Worm (Caenorhabditis elegans) whole organism, L4 larva: ENCODE measurements around the gene srj-9.
"Not testable (repeated sequence)": the region's sequence is repeated elsewhere in the genome, so short reads cannot be mapped to it uniquely, and the experiment has no call there.

Experiments
- aha-1 ChIP-seq: fragments of 150-350 bp; peaks from one replicate; lab custom pipeline; 2014; ENCODE audit warnings: missing biosample characterization, missing genetic modification characterization
- daf-16 ChIP-seq, 3 experiments: sonication (generic microtip); optimal IDR thresholded peaks; 2 replicates each; lab custom pipeline; 2016 to 2017; ENCODE audit warnings: missing genetic modification characterization in 3 of 3, missing genetic modification reagents in 3 of 3, mild to moderate bottlenecking in 2 of 3, missing compliant biosample characterization in 2 of 3, missing biosample characterization in 1 of 3, moderate library complexity in 1 of 3
- dve-1 ChIP-seq: sonication (generic microtip); optimal IDR thresholded peaks from 2 replicates; lab custom pipeline; 2017; ENCODE audit warnings: antibody characterized with exemption, mild to moderate bottlenecking, missing genetic modification characterization, missing compliant biosample characterization; ENCODE audit not compliant: insufficient read depth
- fkh-10 ChIP-seq: fragments of 150-350 bp; optimal IDR thresholded peaks from 2 replicates; lab custom pipeline; 2014; ENCODE audit warnings: missing biosample characterization, missing genetic modification reagents, missing genetic modification characterization
- hlh-30 ChIP-seq: sonication (generic microtip); optimal IDR thresholded peaks from 2 replicates; lab custom pipeline; 2017; ENCODE audit warnings: antibody characterized with exemption, mild to moderate bottlenecking, missing genetic modification characterization, missing compliant biosample characterization; ENCODE audit not compliant: insufficient read depth
- lsy-2 ChIP-seq, 2 experiments: fragments of 150-350 bp in 1 of 2; sonication (generic microtip) in 1 of 2; optimal IDR thresholded peaks; 2 replicates each; lab custom pipeline; 2014 to 2017; ENCODE audit warnings: missing biosample characterization in 2 of 2, missing genetic modification characterization in 2 of 2
- mxl-3 ChIP-seq: fragments of 200-800 bp; sonication (Bioruptor generic); optimal IDR thresholded peaks from 2 replicates; lab custom pipeline; 2018; ENCODE audit warnings: mild to moderate bottlenecking, missing genetic modification characterization, missing compliant biosample characterization
- nhr-10 ChIP-seq: fragments of 150-350 bp; optimal IDR thresholded peaks from 2 replicates; lab custom pipeline; 2014; ENCODE audit warnings: missing biosample characterization, missing genetic modification characterization
- nhr-76 ChIP-seq: fragments of 150-350 bp; optimal IDR thresholded peaks from 2 replicates; lab custom pipeline; 2014; ENCODE audit warnings: missing biosample characterization, missing genetic modification characterization
- pha-4 ChIP-seq, 2 experiments: fragments of 150-350 bp in 1 of 2; fragments of 200-800 bp in 1 of 2; sonication (Bioruptor generic) in 1 of 2; IDR thresholded peaks in 1 of 2; optimal IDR thresholded peaks in 1 of 2; 2 replicates each; pipeline versions ENCODE4 v1.3.6 to Lab custom; 2014 to 2022; ENCODE audit warnings: missing genetic modification characterization in 2 of 2, missing genetic modification reagents in 2 of 2, missing biosample characterization in 1 of 2, missing compliant biosample characterization in 1 of 2
- pqm-1 ChIP-seq: sonication (generic microtip); optimal IDR thresholded peaks from 2 replicates; lab custom pipeline; 2017; ENCODE audit warnings: missing biosample characterization, missing genetic modification characterization
- rbr-2 ChIP-seq: sonication (generic microtip); optimal IDR thresholded peaks from 2 replicates; lab custom pipeline; 2016; ENCODE audit warnings: missing genotype, missing genetic modification characterization, missing compliant biosample characterization
- zip-11 ChIP-seq: fragments of 200-800 bp; sonication (Bioruptor generic); IDR thresholded peaks from 2 replicates; pipeline ENCODE4 v1.3.6; 2022; ENCODE audit warnings: missing genetic modification characterization, missing compliant biosample characterization
- ztf-11 ChIP-seq: fragments of 150-350 bp; optimal IDR thresholded peaks from 2 replicates; lab custom pipeline; 2014; ENCODE audit warnings: missing biosample characterization, missing genetic modification characterization

DNA sequence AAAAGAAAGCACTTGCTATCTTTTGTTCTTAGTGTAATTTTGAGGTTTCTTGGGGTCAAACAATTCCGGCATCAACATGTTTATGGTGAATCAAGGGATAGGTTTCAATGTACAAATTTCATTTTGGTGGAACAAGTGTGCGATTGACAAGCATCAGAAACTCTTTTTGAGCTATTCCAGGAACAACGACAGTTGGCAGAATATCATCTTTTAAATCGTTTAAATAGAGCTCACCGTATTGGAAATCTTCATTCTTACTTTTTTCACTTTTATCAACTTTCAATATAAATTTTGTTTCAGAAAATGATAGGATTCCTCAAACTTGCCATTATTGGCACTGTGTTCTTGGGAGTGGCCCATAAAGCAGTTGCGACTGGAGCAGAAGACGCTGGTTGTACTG lies 31.8 kb upstream of the srj-9 start, which contains the start of gene T20D4.10:
- TF ChIP-seq aha-1; dve-1 (tag; lab: Kevin White, UChicago); lsy-2 (tag; optimal IDR thresholded peaks at IDR 0.05; lab: Kevin White, UChicago); zip-11 (GFP tag; lab: Robert Waterston, UW); nhr-10 (tag; lab: Kevin White, UChicago); daf-16 (tag; optimal IDR thresholded peaks at IDR 0.05; lab: Kevin White, UChicago); ztf-11 (tag; lab: Kevin White, UChicago); nhr-76 (tag; lab: Kevin White, UChicago); pha-4 (GFP tag; IDR thresholded peaks at IDR 0.05; lab: Robert Waterston, UW); pha-4 (tag; optimal IDR thresholded peaks at IDR 0.05; lab: Kevin White, UChicago); mxl-3 (GFP tag; lab: Kevin White, UChicago); pqm-1 (tag; lab: Kevin White, UChicago); fkh-10 (GFP tag; lab: Kevin White, UChicago); rbr-2 (tag; lab: Kevin White, UChicago); hlh-30: not testable (repeated sequence)
- peak in 1 of 2 experiments; percentile 25 for TF ChIP-seq daf-16 (GFP tag; optimal IDR thresholded peaks at IDR 0.05; lab: Kevin White, UChicago)
